Worm (Caenorhabditis elegans) whole organism, L1 larva: ENCODE measurements around the gene srg-64.
A peak's percentile ranks its signal among the peaks of the same experiment; 100 is the strongest.

Experiments
- C04F5.9 ChIP-seq: sonication (generic microtip); optimal IDR thresholded peaks from 2 replicates; lab custom pipeline; 2016; ENCODE audit warnings: missing genetic modification characterization, missing compliant biosample characterization
- C16A3.4 ChIP-seq: fragments of 150-350 bp; optimal IDR thresholded peaks from 2 replicates; lab custom pipeline; 2014; ENCODE audit warnings: missing biosample characterization, missing genetic modification characterization
- aha-1 ChIP-seq: fragments of 150-350 bp; optimal IDR thresholded peaks from 2 replicates; lab custom pipeline; 2014; ENCODE audit warnings: missing biosample characterization, missing genetic modification characterization
- ama-1 ChIP-seq: fragments of 150-350 bp; optimal IDR thresholded peaks from 2 replicates; lab custom pipeline; 2014
- blmp-1 ChIP-seq: fragments of 150-350 bp; optimal IDR thresholded peaks from 2 replicates; lab custom pipeline; 2014; ENCODE audit warnings: missing biosample characterization, missing genetic modification characterization
- ceh-63 ChIP-seq: fragments of 200-800 bp; sonication (Bioruptor generic); optimal IDR thresholded peaks from 2 replicates; lab custom pipeline; 2018; ENCODE audit warnings: mild to moderate bottlenecking, missing genetic modification characterization, missing compliant biosample characterization
- ceh-88 ChIP-seq: fragments of 200-800 bp; sonication (Bioruptor generic); IDR thresholded peaks from 2 replicates; pipeline ENCODE4 v1.3.6; 2022; ENCODE audit warnings: missing genetic modification characterization, missing compliant biosample characterization
- ceh-90 ChIP-seq: sonication (generic microtip); optimal IDR thresholded peaks from 2 replicates; lab custom pipeline; 2016; ENCODE audit warnings: missing genetic modification characterization, missing compliant biosample characterization
- efl-1 ChIP-seq, 4 experiments: fragments of 150-350 bp; optimal IDR thresholded peaks in 3 of 4; peaks in 1 of 4; 1 replicate in 1 of 4; 2 replicates in 3 of 4; lab custom pipeline; 2014; ENCODE audit warnings: missing biosample characterization in 2 of 4, missing genetic modification characterization in 2 of 4, missing genetic modification reagents in 2 of 4
- egl-13 ChIP-seq: sonication (generic microtip); optimal IDR thresholded peaks from 2 replicates; lab custom pipeline; 2016; ENCODE audit warnings: missing genotype, missing genetic modification reagents, missing genetic modification characterization, missing compliant biosample characterization
- egl-27 ChIP-seq, 2 experiments: fragments of 150-350 bp in 1 of 2; sonication (generic microtip); optimal IDR thresholded peaks; 3 replicates each; lab custom pipeline; 2017 to 2018; ENCODE audit warnings: missing biosample characterization in 2 of 2, missing genetic modification characterization in 2 of 2, missing genetic modification reagents in 2 of 2
- elt-3 ChIP-seq, 6 experiments: fragments of 150-350 bp in 1 of 6; sonication (generic microtip); optimal IDR thresholded peaks; 2 replicates each; lab custom pipeline; 2017 to 2018; ENCODE audit warnings: missing biosample characterization in 6 of 6, missing genetic modification characterization in 6 of 6, inconsistent platforms in 1 of 6
- fkh-8 ChIP-seq: sonication (generic microtip); optimal IDR thresholded peaks from 2 replicates; lab custom pipeline; 2016; ENCODE audit warnings: mild to moderate bottlenecking, missing genetic modification characterization, missing compliant biosample characterization
- fos-1 ChIP-seq: fragments of 150-350 bp; optimal IDR thresholded peaks from 2 replicates; lab custom pipeline; 2014; ENCODE audit warnings: missing biosample characterization, missing genetic modification characterization
- hlh-17 ChIP-seq: fragments of 200-800 bp; sonication (Bioruptor generic); optimal IDR thresholded peaks from 2 replicates; lab custom pipeline; 2018; ENCODE audit warnings: missing genetic modification characterization, mild to moderate bottlenecking, missing compliant biosample characterization, moderate library complexity, borderline replicate concordance
- irx-1 ChIP-seq: sonication (generic microtip); optimal IDR thresholded peaks from 2 replicates; lab custom pipeline; 2016; ENCODE audit warnings: missing genetic modification characterization, missing compliant biosample characterization
- lin-13 ChIP-seq: fragments of 150-350 bp; optimal IDR thresholded peaks from 2 replicates; lab custom pipeline; 2014; ENCODE audit warnings: missing biosample characterization, missing genetic modification reagents, missing genetic modification characterization
- lin-14 ChIP-seq: fragments of 200-800 bp; sonication (Bioruptor generic); optimal IDR thresholded peaks from 2 replicates; lab custom pipeline; 2018; ENCODE audit warnings: mild to moderate bottlenecking, missing genetic modification characterization, moderate library complexity, missing compliant biosample characterization
- lin-15B ChIP-seq: fragments of 150-350 bp; sonication (generic microtip); optimal IDR thresholded peaks from 3 replicates; lab custom pipeline; 2014; ENCODE audit warnings: missing biosample characterization, missing genetic modification characterization
- lin-35 ChIP-seq, 2 experiments: fragments of 150-350 bp; optimal IDR thresholded peaks; 2 replicates each; lab custom pipeline; 2014; ENCODE audit warnings: missing biosample characterization in 2 of 2, missing genetic modification characterization in 2 of 2, missing genetic modification reagents in 2 of 2
- mab-9 ChIP-seq: fragments of 200-800 bp; sonication (Bioruptor generic); IDR thresholded peaks from 2 replicates; pipeline ENCODE4 v1.3.6; 2022; ENCODE audit warnings: missing genetic modification reagents, missing genetic modification characterization, missing compliant biosample characterization
- mdl-1 ChIP-seq, 2 experiments: fragments of 150-350 bp; optimal IDR thresholded peaks; 2 replicates each; lab custom pipeline; 2014 to 2017; ENCODE audit warnings: missing biosample characterization in 2 of 2, missing genetic modification characterization in 2 of 2, inconsistent platforms in 1 of 2
- mef-2 ChIP-seq: fragments of 150-350 bp; optimal IDR thresholded peaks from 2 replicates; lab custom pipeline; 2014; ENCODE audit warnings: missing biosample characterization, missing genetic modification characterization
- nhr-237 ChIP-seq: fragments of 150-350 bp; optimal IDR thresholded peaks from 2 replicates; lab custom pipeline; 2014; ENCODE audit warnings: missing biosample characterization, missing genetic modification characterization
- nhr-47 ChIP-seq: sonication (generic microtip); optimal IDR thresholded peaks from 2 replicates; lab custom pipeline; 2016; ENCODE audit warnings: mild to moderate bottlenecking, missing genetic modification characterization, moderate library complexity, missing compliant biosample characterization
- nhr-71 ChIP-seq: sonication (generic microtip); optimal IDR thresholded peaks from 2 replicates; lab custom pipeline; 2016; ENCODE audit warnings: mild to moderate bottlenecking, missing genetic modification characterization, moderate library complexity, missing compliant biosample characterization
- nhr-76 ChIP-seq: sonication (generic microtip); optimal IDR thresholded peaks from 2 replicates; lab custom pipeline; 2017; ENCODE audit warnings: missing biosample characterization, missing genetic modification characterization
- nhr-90 ChIP-seq: sonication (generic microtip); optimal IDR thresholded peaks from 2 replicates; lab custom pipeline; 2016; ENCODE audit warnings: mild to moderate bottlenecking, missing genetic modification characterization, missing compliant biosample characterization; ENCODE audit not compliant: poor library complexity
- pag-3 ChIP-seq: sonication (generic microtip); optimal IDR thresholded peaks from 2 replicates; lab custom pipeline; 2017; ENCODE audit warnings: missing genetic modification characterization, mild to moderate bottlenecking, missing compliant biosample characterization, antibody characterized with exemption, borderline replicate concordance; ENCODE audit not compliant: insufficient read depth
- pax-3 ChIP-seq: fragments of 200-800 bp; sonication (Bioruptor generic); optimal IDR thresholded peaks from 2 replicates; lab custom pipeline; 2018; ENCODE audit warnings: mild to moderate bottlenecking, missing genetic modification characterization, moderate library complexity, missing compliant biosample characterization
- pqm-1 ChIP-seq: sonication (generic microtip); optimal IDR thresholded peaks from 3 replicates; lab custom pipeline; 2017; ENCODE audit warnings: missing biosample characterization, missing genetic modification characterization
- rnt-1 ChIP-seq: sonication (generic microtip); optimal IDR thresholded peaks from 2 replicates; lab custom pipeline; 2016; ENCODE audit warnings: mild to moderate bottlenecking, missing genetic modification characterization, moderate library complexity, missing compliant biosample characterization
- snpc-4 ChIP-seq: fragments of 150-350 bp; optimal IDR thresholded peaks from 2 replicates; lab custom pipeline; 2014; ENCODE audit warnings: missing biosample characterization, missing genetic modification characterization
- snu-23 ChIP-seq: sonication (generic microtip); optimal IDR thresholded peaks from 2 replicates; lab custom pipeline; 2016; ENCODE audit warnings: missing genetic modification characterization, missing compliant biosample characterization
- sox-4 ChIP-seq: sonication (generic microtip); optimal IDR thresholded peaks from 2 replicates; lab custom pipeline; 2016; ENCODE audit warnings: missing genetic modification characterization, missing compliant biosample characterization
- tbx-2 ChIP-seq: sonication (generic microtip); optimal IDR thresholded peaks from 2 replicates; lab custom pipeline; 2016; ENCODE audit warnings: missing genetic modification characterization, missing compliant biosample characterization
- tlp-1 ChIP-seq: fragments of 150-350 bp; optimal IDR thresholded peaks from 2 replicates; lab custom pipeline; 2014; ENCODE audit warnings: missing biosample characterization, missing genetic modification characterization
- unc-130 ChIP-seq: fragments of 150-350 bp; optimal IDR thresholded peaks from 2 replicates; lab custom pipeline; 2017; ENCODE audit warnings: missing biosample characterization, missing genetic modification characterization, inconsistent platforms
- unc-30 ChIP-seq: sonication (generic microtip); optimal IDR thresholded peaks from 2 replicates; lab custom pipeline; 2017; ENCODE audit warnings: missing biosample characterization, missing genetic modification characterization
- unc-62 ChIP-seq: fragments of 150-350 bp; optimal IDR thresholded peaks from 2 replicates; lab custom pipeline; 2014; ENCODE audit warnings: missing biosample characterization, missing genetic modification reagents, missing genetic modification characterization
- unc-86 ChIP-seq: sonication (generic microtip); optimal IDR thresholded peaks from 2 replicates; lab custom pipeline; 2016; ENCODE audit warnings: missing genetic modification characterization, missing compliant biosample characterization
- vab-15 ChIP-seq: sonication (generic microtip); optimal IDR thresholded peaks from 2 replicates; lab custom pipeline; 2017; ENCODE audit warnings: missing genotype, mild to moderate bottlenecking, missing genetic modification characterization, missing compliant biosample characterization
- ztf-4 ChIP-seq: fragments of 150-350 bp; optimal IDR thresholded peaks from 2 replicates; lab custom pipeline; 2014; ENCODE audit warnings: missing biosample characterization, missing genetic modification characterization

The srg-64 gene

DNA sequence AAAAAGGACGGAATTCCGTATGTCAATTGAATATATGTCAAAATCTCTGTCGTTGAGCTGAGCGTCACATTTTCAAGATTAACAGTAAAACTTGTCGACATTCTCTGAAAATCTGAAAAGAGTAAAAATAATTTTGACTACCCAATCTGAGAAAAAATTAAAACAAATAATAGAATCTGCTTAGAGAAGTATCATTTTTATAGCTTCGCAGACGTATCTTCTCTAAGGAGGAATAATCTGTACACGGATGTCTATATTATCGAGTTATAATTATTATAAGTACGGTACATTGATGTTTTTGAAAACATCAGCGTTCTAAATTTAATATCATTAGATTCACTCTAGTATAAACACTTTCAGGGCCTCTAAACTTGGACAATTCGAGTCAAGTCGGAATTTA lies at the start of gene srg-64:
TSS of gene srg-64 (minus strand) at position 101 of the 400 bp plus-strand sequence.
- TF ChIP-seq nhr-90 (tag; lab: Kevin White, UChicago) (no peak), C04F5.9 (tag; lab: Kevin White, UChicago) (no peak)
- TF ChIP-seq, all 84 proteins: peak for 0

DNA sequence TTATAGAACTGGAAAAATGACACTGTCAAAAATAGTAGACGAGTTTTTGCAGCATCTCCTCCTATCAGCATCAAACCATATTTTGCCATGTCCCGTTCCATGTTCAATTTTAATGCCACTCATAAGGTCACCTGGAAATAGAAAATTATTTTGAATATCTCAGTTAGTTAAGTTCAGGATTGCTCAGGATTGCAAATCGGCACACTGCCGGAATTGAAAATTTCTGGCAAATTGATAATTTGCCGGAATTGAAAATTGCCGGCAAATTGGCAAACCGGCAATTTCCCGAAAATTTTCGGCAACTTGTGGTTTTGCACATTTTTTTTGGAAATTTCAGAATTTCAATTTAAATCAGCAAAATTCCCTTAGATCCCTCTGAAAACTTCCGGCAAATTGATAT lies 46.3 kb upstream of the srg-64 start, which contains the start of gene Y7A5A.5:
TSS of gene Y7A5A.5 (minus strand) at position 101 of the 400 bp plus-strand sequence.
- TF ChIP-seq ceh-88 (no peak), nhr-76 (tag; lab: Kevin White, UChicago) (no peak), egl-27 (tag; optimal IDR thresholded peaks at IDR 0.05; lab: Kevin White, UChicago) (no peak)
- TF ChIP-seq, all 84 proteins: peak for 0

DNA sequence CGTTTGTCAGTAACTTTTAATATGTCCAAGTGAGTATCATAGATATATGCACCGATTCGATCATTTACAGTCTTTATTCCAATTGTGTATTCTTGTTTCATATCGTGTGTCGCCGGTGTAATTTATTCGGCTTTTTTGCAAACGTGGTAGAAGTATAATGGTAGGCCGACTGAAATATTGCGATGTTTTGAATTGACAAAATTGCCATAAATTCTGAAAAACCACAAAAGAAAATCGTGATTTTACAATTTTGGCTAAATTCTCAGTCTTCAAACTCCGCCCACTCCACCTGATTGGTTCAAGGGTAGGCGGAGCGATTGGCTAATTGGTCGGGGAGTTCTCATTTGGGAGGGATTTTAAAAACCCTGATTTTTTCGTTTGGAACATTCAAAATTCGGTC lies 44.1 kb upstream of the srg-64 start, which contains the start of gene Y7A5A.3:
TSS of gene Y7A5A.3 (minus strand) at position 101 of the 400 bp plus-strand sequence.
- TF ChIP-seq lin-13 (GFP tag; lab: Kevin White, UChicago) = no peak
- TF ChIP-seq fkh-8 = no peak
- TF ChIP-seq lin-15B (tag; lab: Kevin White, UChicago) = no peak
- no peak for TF ChIP-seq rnt-1 (tag; lab: Kevin White, UChicago)
- no peak for TF ChIP-seq ztf-4
- no peak for TF ChIP-seq unc-62
- no peak for TF ChIP-seq C04F5.9 (tag; lab: Kevin White, UChicago)
- no peak for TF ChIP-seq pag-3 (tag; lab: Kevin White, UChicago)
- no peak for TF ChIP-seq hlh-17
- TF ChIP-seq vab-15 (tag; lab: Kevin White, UChicago) = no peak
- TF ChIP-seq nhr-47 (tag; lab: Kevin White, UChicago) = no peak
- no peak for TF ChIP-seq pax-3 (tag; lab: Kevin White, UChicago)
- TF ChIP-seq aha-1 (tag; lab: Kevin White, UChicago) = no peak
- no peak for TF ChIP-seq blmp-1 (tag; lab: Kevin White, UChicago)

DNA sequence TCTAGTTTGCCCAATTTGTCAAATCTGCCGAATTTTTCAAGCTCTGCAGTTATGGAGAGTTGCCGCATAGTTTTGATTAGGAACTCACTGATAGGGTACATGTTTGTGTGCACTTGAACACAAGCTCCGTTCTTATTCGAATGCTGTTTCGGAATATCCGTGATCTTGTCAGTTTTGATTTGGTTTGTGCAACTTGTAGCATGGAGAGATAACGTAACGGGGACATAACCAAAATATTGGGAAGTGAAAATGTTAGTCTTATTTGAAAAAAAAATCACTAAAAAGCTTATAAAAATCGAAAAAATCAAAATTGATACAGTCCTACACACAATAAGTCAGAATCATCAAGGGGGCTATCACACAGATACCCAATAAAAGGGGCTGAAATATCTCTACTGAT lies 41.6 kb upstream of the srg-64 start, which contains the start of gene Y7A5A.24:
TSS of gene Y7A5A.24 (minus strand) at position 101 of the 400 bp plus-strand sequence.
- TF ChIP-seq snpc-4 (tag; lab: Kevin White, UChicago) (no peak), egl-13 (tag; lab: Kevin White, UChicago) (no peak), nhr-71 (tag; lab: Kevin White, UChicago) (no peak), nhr-237 (tag; lab: Kevin White, UChicago) (no peak), sox-4 (tag; lab: Kevin White, UChicago) (no peak), unc-130 (tag; lab: Kevin White, UChicago) (no peak), efl-1 (optimal IDR thresholded peaks at IDR 0.05; lab: Kevin White, UChicago) (no peak), efl-1 (GFP tag; optimal IDR thresholded peaks at IDR 0.05 in 1 of 2; lab: Kevin White, UChicago) (peak in 1 of 2 experiments; percentile 7), rnt-1 (tag; lab: Kevin White, UChicago) (no peak), pax-3 (tag; lab: Kevin White, UChicago) (no peak)

DNA sequence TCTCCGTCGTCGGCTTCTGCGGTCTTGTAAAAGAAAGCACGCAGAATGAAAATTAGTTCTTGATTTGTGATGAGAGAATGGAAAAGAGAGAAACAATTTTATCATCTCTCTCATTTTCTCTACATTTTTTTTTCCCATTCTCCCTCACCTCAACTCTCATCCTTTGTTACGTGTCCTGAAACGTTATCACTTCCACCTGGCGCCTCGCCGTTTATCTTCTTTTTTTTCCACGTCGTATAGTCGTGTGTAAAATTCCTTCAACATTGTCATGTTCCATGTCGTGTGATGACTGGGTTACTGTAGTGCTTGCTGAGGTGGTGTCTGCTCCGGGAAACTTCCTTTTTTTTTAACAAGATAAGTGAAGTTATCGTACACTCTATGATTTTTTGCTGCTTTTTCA lies 39.1 kb upstream of the srg-64 start:
- TF ChIP-seq mab-9 (GFP tag; lab: Robert Waterston, UW) (no peak), lin-14 (peak; percentile 78), elt-3 (tag; optimal IDR thresholded peaks at IDR 0.05; lab: Kevin White, UChicago) (no peak), lin-13 (GFP tag; lab: Kevin White, UChicago) (no peak), ceh-63 (no peak), fkh-8 (no peak), unc-62 (no peak), nhr-237 (tag; lab: Kevin White, UChicago) (no peak), pqm-1 (no peak), fos-1 (tag; lab: Kevin White, UChicago) (no peak), nhr-47 (tag; lab: Kevin White, UChicago) (no peak), ceh-90 (tag; lab: Kevin White, UChicago) (no peak), mdl-1 (tag; optimal IDR thresholded peaks at IDR 0.05; lab: Kevin White, UChicago) (peak in 1 of 2 experiments; percentile 70), blmp-1 (tag; lab: Kevin White, UChicago) (peak; percentile 75), pax-3 (tag; lab: Kevin White, UChicago) (no peak), unc-86 (tag; lab: Kevin White, UChicago) (no peak), snu-23 (GFP tag; lab: Kevin White, UChicago) (peak; percentile 56), lin-35 (GFP tag; optimal IDR thresholded peaks at IDR 0.05; lab: Kevin White, UChicago) (peak in 1 of 2 experiments; percentile 61), ama-1 (lab: Kevin White, UChicago) (peak; percentile 28), irx-1 (tag; lab: Kevin White, UChicago) (no peak), mef-2 (tag; lab: Kevin White, UChicago) (no peak), egl-13 (tag; lab: Kevin White, UChicago) (no peak), tbx-2 (no peak), tlp-1 (tag; lab: Kevin White, UChicago) (no peak), C16A3.4 (tag; lab: Kevin White, UChicago) (peak; percentile 51), unc-30 (tag; lab: Kevin White, UChicago) (no peak)
